Fruit fly (Drosophila melanogaster) whole organism, prepupa: ENCODE results near the gene Faa.

Experiments
- Blimp-1 ChIP-seq: fragments of 200-800 bp; sonication (Bioruptor generic); optimal IDR thresholded peaks from 3 replicates; lab custom pipeline; 2017; ENCODE audit warnings: missing biosample characterization, missing genetic modification characterization, mild to moderate bottlenecking, moderate library complexity, missing genetic modification reagents
- CG11294 ChIP-seq: fragments of 200-800 bp; sonication (Bioruptor generic); IDR thresholded peaks from 2 replicates; pipeline ENCODE4 v1.3.6; 2022; ENCODE audit warnings: missing biosample characterization, missing genetic modification characterization
- CG11762 ChIP-seq: fragments of 200-800 bp; sonication (Bioruptor generic); optimal IDR thresholded peaks from 3 replicates; lab custom pipeline; 2016; ENCODE audit warnings: missing biosample characterization, missing genetic modification characterization; ENCODE audit not compliant: insufficient read depth
- CG11902 ChIP-seq: fragments of 200-800 bp; sonication (Bioruptor generic); optimal IDR thresholded peaks from 3 replicates; lab custom pipeline; 2016; ENCODE audit warnings: missing biosample characterization, missing genetic modification characterization
- CG15336 ChIP-seq: fragments of 200-800 bp; sonication (Bioruptor generic); IDR thresholded peaks from 2 replicates; pipeline ENCODE4 v1.3.6; 2022; ENCODE audit warnings: missing biosample characterization, missing genetic modification characterization
- CG1621 ChIP-seq: fragments of 200-800 bp; sonication (Bioruptor generic); optimal IDR thresholded peaks from 3 replicates; lab custom pipeline; 2018; ENCODE audit warnings: missing biosample characterization, mild to moderate bottlenecking, missing genetic modification characterization
- CG3032 ChIP-seq: fragments of 200-800 bp; optimal IDR thresholded peaks from 2 replicates; lab custom pipeline; 2019; ENCODE audit warnings: missing biosample characterization, mild to moderate bottlenecking, missing genetic modification characterization, moderate library complexity
- CG32006 ChIP-seq: fragments of 200-800 bp; sonication (Bioruptor generic); optimal IDR thresholded peaks from 3 replicates; lab custom pipeline; 2017; ENCODE audit warnings: missing biosample characterization, mild to moderate bottlenecking, missing genetic modification characterization
- CG3919 ChIP-seq: fragments of 200-800 bp; sonication (Bioruptor generic); optimal IDR thresholded peaks from 3 replicates; lab custom pipeline; 2016; ENCODE audit warnings: missing biosample characterization, missing genetic modification characterization
- CG6163 ChIP-seq: fragments of 200-800 bp; sonication (Bioruptor generic); IDR thresholded peaks from 3 replicates; pipeline ENCODE4 v1.3.6; 2022; ENCODE audit warnings: missing biosample characterization, missing genetic modification characterization
- CG6276 ChIP-seq: fragments of 200-800 bp; sonication (Bioruptor generic); optimal IDR thresholded peaks from 2 replicates; lab custom pipeline; 2017; ENCODE audit warnings: missing biosample characterization, mild to moderate bottlenecking, missing genetic modification characterization
- CG6792 ChIP-seq: fragments of 200-800 bp; sonication (Bioruptor generic); optimal IDR thresholded peaks from 3 replicates; lab custom pipeline; 2016; ENCODE audit warnings: missing biosample characterization, missing genetic modification characterization
- CG7368 ChIP-seq: fragments of 200-800 bp; sonication (Bioruptor generic); optimal IDR thresholded peaks from 3 replicates; lab custom pipeline; 2016; ENCODE audit warnings: missing biosample characterization, missing genetic modification characterization
- CG8119 ChIP-seq: fragments of 200-800 bp; sonication (Bioruptor generic); IDR thresholded peaks from 3 replicates; pipeline ENCODE4 v1.3.6; 2022; ENCODE audit warnings: missing biosample characterization, missing genetic modification characterization
- CG8319 ChIP-seq: fragments of 200-800 bp; sonication (Bioruptor generic); optimal IDR thresholded peaks from 3 replicates; lab custom pipeline; 2016; ENCODE audit warnings: missing biosample characterization, missing genetic modification characterization
- CG8632 ChIP-seq: fragments of 200-800 bp; sonication (Bioruptor generic); optimal IDR thresholded peaks from 3 replicates; lab custom pipeline; 2016; ENCODE audit warnings: missing biosample characterization, missing genetic modification characterization
- Eip75B ChIP-seq: fragments of 200-800 bp; sonication (Bioruptor generic); optimal IDR thresholded peaks from 3 replicates; lab custom pipeline; 2016; ENCODE audit warnings: missing biosample characterization, missing genetic modification characterization
- Eip78C ChIP-seq: fragments of 200-800 bp; sonication (Bioruptor generic); peaks from one replicate; lab custom pipeline; 2016; ENCODE audit warnings: missing biosample characterization, missing genetic modification characterization
- Eip93F ChIP-seq: fragments of 200-800 bp; sonication (Bioruptor generic); optimal IDR thresholded peaks from 2 replicates; lab custom pipeline; 2016; ENCODE audit warnings: missing biosample characterization, mild to moderate bottlenecking, missing genetic modification characterization
- Ets21C ChIP-seq: fragments of 200-800 bp; sonication (Bioruptor generic); optimal IDR thresholded peaks from 3 replicates; lab custom pipeline; 2016; ENCODE audit warnings: missing biosample characterization, missing genetic modification characterization
- Gug ChIP-seq: fragments of 200-800 bp; sonication (Bioruptor generic); IDR thresholded peaks from 2 replicates; pipeline ENCODE4 v1.3.6; 2022; ENCODE audit warnings: missing biosample characterization, missing genetic modification characterization
- Hr39 ChIP-seq: fragments of 200-800 bp; sonication (Bioruptor generic); optimal IDR thresholded peaks from 2 replicates; lab custom pipeline; 2016; ENCODE audit warnings: missing biosample characterization, missing genetic modification characterization
- Hr4 ChIP-seq: fragments of 200-800 bp; sonication (Bioruptor generic); optimal IDR thresholded peaks from 3 replicates; lab custom pipeline; 2016; ENCODE audit warnings: missing biosample characterization, missing genetic modification characterization
- Met ChIP-seq: fragments of 200-800 bp; sonication (Bioruptor generic); optimal IDR thresholded peaks from 3 replicates; lab custom pipeline; 2016; ENCODE audit warnings: missing biosample characterization, missing genetic modification characterization
- Sox102F ChIP-seq: fragments of 200-800 bp; sonication (Bioruptor generic); optimal IDR thresholded peaks from 2 replicates; lab custom pipeline; 2016; ENCODE audit warnings: missing biosample characterization, mild to moderate bottlenecking, missing genetic modification characterization
- Sox14 ChIP-seq: fragments of 200-800 bp; sonication (Bioruptor generic); optimal IDR thresholded peaks from 3 replicates; lab custom pipeline; 2016; ENCODE audit warnings: missing biosample characterization, missing genetic modification characterization
- Sox15 ChIP-seq: fragments of 200-800 bp; sonication (Bioruptor generic); optimal IDR thresholded peaks from 3 replicates; lab custom pipeline; 2016; ENCODE audit warnings: missing biosample characterization, missing genetic modification characterization
- achi ChIP-seq: fragments of 200-800 bp; sonication (Bioruptor generic); optimal IDR thresholded peaks from 3 replicates; lab custom pipeline; 2016; ENCODE audit warnings: missing biosample characterization, missing genetic modification characterization
- dac ChIP-seq: fragments of 200-800 bp; sonication (Bioruptor generic); optimal IDR thresholded peaks from 2 replicates; lab custom pipeline; 2017; ENCODE audit warnings: missing biosample characterization, mild to moderate bottlenecking, missing genetic modification characterization
- eg ChIP-seq: fragments of 200-800 bp; sonication (Bioruptor generic); IDR thresholded peaks from 3 replicates; pipeline ENCODE4 v1.3.6; 2022; ENCODE audit warnings: missing biosample characterization, missing genetic modification characterization
- fd59A ChIP-seq: fragments of 200-800 bp; sonication (Bioruptor generic); optimal IDR thresholded peaks from 2 replicates; lab custom pipeline; 2017; ENCODE audit warnings: missing biosample characterization, mild to moderate bottlenecking, missing genetic modification characterization, missing genetic modification reagents
- fd85E ChIP-seq: fragments of 200-800 bp; sonication (Bioruptor generic); optimal IDR thresholded peaks from 3 replicates; lab custom pipeline; 2016; ENCODE audit warnings: missing biosample characterization, missing genetic modification characterization
- lz ChIP-seq: fragments of 200-800 bp; sonication (Bioruptor generic); optimal IDR thresholded peaks from 3 replicates; lab custom pipeline; 2016; ENCODE audit warnings: missing biosample characterization, missing genetic modification characterization
- net ChIP-seq: fragments of 200-800 bp; sonication (Bioruptor generic); optimal IDR thresholded peaks from 3 replicates; lab custom pipeline; 2016; ENCODE audit warnings: missing biosample characterization, missing genetic modification characterization
- pdm3 ChIP-seq: fragments of 200-800 bp; sonication (Bioruptor generic); optimal IDR thresholded peaks from 3 replicates; lab custom pipeline; 2016; ENCODE audit warnings: missing biosample characterization, missing genetic modification characterization
- salr ChIP-seq, 2 experiments: fragments of 200-800 bp; sonication (Bioruptor generic); optimal IDR thresholded peaks; 3 replicates each; lab custom pipeline; 2016 to 2018; ENCODE audit warnings: missing biosample characterization in 2 of 2, missing genetic modification characterization in 2 of 2, mild to moderate bottlenecking in 1 of 2
- spab ChIP-seq: fragments of 200-800 bp; sonication (Bioruptor generic); optimal IDR thresholded peaks from 2 replicates; lab custom pipeline; 2017; ENCODE audit warnings: missing biosample characterization, mild to moderate bottlenecking, missing genetic modification characterization, missing genetic modification reagents
- ss ChIP-seq, 2 experiments: fragments of 200-800 bp; sonication (Bioruptor generic); optimal IDR thresholded peaks; 2 replicates in 1 of 2; 3 replicates in 1 of 2; lab custom pipeline; 2017 to 2018; ENCODE audit warnings: mild to moderate bottlenecking in 2 of 2, missing biosample characterization in 2 of 2, missing genetic modification characterization in 2 of 2, moderate library complexity in 1 of 2
- svp ChIP-seq: fragments of 200-800 bp; sonication (Bioruptor generic); peaks from one replicate; lab custom pipeline; 2016; ENCODE audit warnings: missing biosample characterization, missing genetic modification characterization
- topi ChIP-seq: fragments of 200-800 bp; sonication (Bioruptor generic); optimal IDR thresholded peaks from 3 replicates; lab custom pipeline; 2016; ENCODE audit warnings: missing biosample characterization, missing genetic modification characterization

Faa gene

DNA sequence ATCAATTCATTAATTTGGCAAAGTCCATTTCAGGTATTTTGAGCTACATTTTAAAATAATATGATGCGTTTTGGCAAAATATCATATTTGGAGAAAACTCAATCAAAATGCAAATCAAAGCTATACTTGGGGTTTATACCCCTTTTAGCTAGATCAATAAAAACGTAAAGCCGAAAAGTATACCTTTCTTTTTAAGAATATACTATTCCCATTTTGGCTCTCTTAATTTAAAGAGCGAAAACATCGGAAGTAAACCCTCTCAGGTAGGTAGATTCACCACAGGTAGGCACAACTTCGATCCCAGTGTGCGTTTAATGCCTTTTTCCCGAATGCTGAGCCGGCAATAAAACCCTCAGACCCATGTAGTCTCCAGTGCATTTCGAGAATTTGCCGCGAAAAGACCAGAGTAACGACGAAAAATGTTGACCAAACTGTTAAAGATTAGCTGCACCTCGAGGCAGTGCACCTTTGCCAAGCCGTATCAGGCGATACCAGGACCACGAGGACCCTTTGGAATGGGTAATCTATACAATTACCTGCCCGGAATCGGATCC lies 11.8 kb downstream of the Faa start, which contains the start of gene dib:
Gene dib (plus strand): TSS at position 372 of the 554 bp plus-strand sequence.
- TF ChIP-seq Met (GFP tag; lab: Kevin White, UChicago), result no peak
- no peak for TF ChIP-seq CG7368 (GFP tag; lab: Kevin White, UChicago)
- no peak for TF ChIP-seq Eip93F (GFP tag; lab: Kevin White, UChicago)
- no peak for TF ChIP-seq CG8119 (GFP tag; lab: Robert Waterston, UW)
- TF ChIP-seq fd59A (GFP tag; lab: Kevin White, UChicago), result no peak
- no peak for TF ChIP-seq CG8319
- TF ChIP-seq CG6276 (GFP tag; lab: Kevin White, UChicago), result no peak
- no peak for TF ChIP-seq Ets21C (GFP tag; lab: Kevin White, UChicago)
- no peak for TF ChIP-seq Eip75B (GFP tag; lab: Kevin White, UChicago)
- TF ChIP-seq CG1621 (tag; lab: Kevin White, UChicago), result no peak
- TF ChIP-seq Hr39 (GFP tag; lab: Kevin White, UChicago), result no peak
- no peak for TF ChIP-seq CG6163 (GFP tag; lab: Robert Waterston, UW)
- no peak for TF ChIP-seq CG8632 (GFP tag; lab: Kevin White, UChicago)
- no peak for TF ChIP-seq CG6792
- TF ChIP-seq ss (GFP tag; optimal IDR thresholded peaks at IDR 0.05; lab: Kevin White, UChicago), result no peak

DNA sequence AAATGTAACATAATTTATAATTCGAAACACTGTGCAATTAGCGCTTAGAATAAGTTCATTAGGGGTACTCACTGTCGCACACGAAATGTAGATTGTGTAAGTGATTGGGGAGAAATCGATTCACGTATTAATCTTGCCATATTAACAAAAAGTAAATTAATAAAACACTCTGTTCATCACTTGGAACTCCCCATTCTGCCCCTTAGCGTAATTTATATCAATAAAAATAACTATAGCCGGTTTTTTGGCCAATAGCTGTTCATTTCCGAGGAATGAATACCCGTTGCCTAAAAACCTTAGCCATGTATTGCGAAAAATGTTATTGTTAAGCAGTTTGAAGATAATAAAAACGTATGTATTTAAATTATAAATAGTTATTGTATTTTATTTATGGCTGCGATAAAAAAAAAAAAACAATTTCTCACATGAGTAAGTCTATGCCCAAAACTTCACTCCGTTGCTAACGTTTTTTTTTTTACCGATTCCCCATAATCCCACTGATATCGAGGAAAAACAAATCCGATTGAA lies 14.4 kb downstream of the Faa start, which contains the start of gene Ugt305A1:
Gene Ugt305A1 (plus strand): TSS at position 478 of the 528 bp plus-strand sequence.
- TF ChIP-seq Hr4 (GFP tag; lab: Kevin White, UChicago) (peak; percentile 13), Sox102F (GFP tag; lab: Kevin White, UChicago) (no peak), CG11294 (GFP tag; lab: Robert Waterston, UW) (no peak), CG32006 (GFP tag; lab: Kevin White, UChicago) (no peak), achi (GFP tag; lab: Kevin White, UChicago) (peak; percentile 17), Hr39 (GFP tag; lab: Kevin White, UChicago) (no peak), svp (peak; percentile 14), CG8119 (GFP tag; lab: Robert Waterston, UW) (peak; percentile 29; the same call in 1 of the 3 replicates), Sox15 (no peak), CG3919 (GFP tag; lab: Kevin White, UChicago) (no peak), CG15336 (GFP tag; lab: Robert Waterston, UW) (peak; percentile 38; the same call in 1 of the 2 replicates)

DNA sequence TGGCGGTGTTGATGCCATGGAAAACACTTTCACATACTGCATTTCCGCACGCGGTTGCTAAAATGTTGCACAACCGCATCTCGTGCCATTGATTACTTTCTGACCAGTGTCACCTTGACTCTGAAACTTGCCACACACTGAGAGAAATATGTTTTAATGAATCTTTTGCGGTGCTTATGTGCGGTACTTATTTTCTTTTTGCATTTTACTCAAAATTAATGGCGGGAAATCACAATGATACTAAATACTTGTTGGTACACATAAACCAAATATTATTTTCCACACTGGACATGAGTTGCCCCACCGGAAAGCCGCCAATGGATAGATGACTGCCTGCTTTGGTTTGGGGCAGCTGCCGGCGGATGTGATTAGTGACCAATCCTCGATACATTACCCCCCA lies 16.9 kb downstream of the Faa start:
- TF ChIP-seq Sox14 (GFP tag; lab: Kevin White, UChicago), result no peak
- no peak for TF ChIP-seq Sox15
- TF ChIP-seq fd85E, result no peak
- no peak for TF ChIP-seq CG3919 (GFP tag; lab: Kevin White, UChicago)
- TF ChIP-seq Blimp-1 (GFP tag; lab: Kevin White, UChicago), result no peak
- no peak for TF ChIP-seq CG11762
- peak; percentile 72 for TF ChIP-seq Eip78C (GFP tag; lab: Kevin White, UChicago)
- TF ChIP-seq eg (GFP tag; lab: Robert Waterston, UW), result peak; percentile 40; the same call in 1 of the 3 replicates
- peak; percentile 6 for TF ChIP-seq svp
- TF ChIP-seq CG8119 (GFP tag; lab: Robert Waterston, UW), result peak; percentile 34; the same call in 2 of the 3 replicates
- TF ChIP-seq CG8632 (GFP tag; lab: Kevin White, UChicago), result no peak
- no peak for TF ChIP-seq net
- TF ChIP-seq spab (GFP tag; lab: Kevin White, UChicago), result no peak
- no peak for TF ChIP-seq Gug (GFP tag; lab: Robert Waterston, UW)
- no peak for TF ChIP-seq pdm3
- TF ChIP-seq dac, result no peak
- TF ChIP-seq salr (GFP tag; optimal IDR thresholded peaks at IDR 0.05; lab: Kevin White, UChicago), result no peak
- peak; percentile 63 for TF ChIP-seq Hr4 (GFP tag; lab: Kevin White, UChicago)
- TF ChIP-seq CG7368 (GFP tag; lab: Kevin White, UChicago), result no peak
- TF ChIP-seq CG15336 (GFP tag; lab: Robert Waterston, UW), result peak; percentile 46
- no peak for TF ChIP-seq lz
- no peak for TF ChIP-seq CG11902
- TF ChIP-seq CG32006 (GFP tag; lab: Kevin White, UChicago), result peak; percentile 47
- peak; percentile 41; the same call in 1 of the 3 replicates for TF ChIP-seq CG6163 (GFP tag; lab: Robert Waterston, UW)
- TF ChIP-seq Eip93F (GFP tag; lab: Kevin White, UChicago), result no peak
- no peak for TF ChIP-seq fd59A (GFP tag; lab: Kevin White, UChicago)
- TF ChIP-seq CG3032 (tag; lab: Kevin White, UChicago), result no peak
- no peak for TF ChIP-seq topi (GFP tag; lab: Kevin White, UChicago)
- TF ChIP-seq, all 60 proteins: peak for 8
